Worm (Caenorhabditis elegans) whole organism, late embryonic: ENCODE results near the gene ZK792.7.

ENCODE experiments used
- C38D4.7 ChIP-seq: fragments of 200-800 bp; sonication (Bioruptor generic); optimal IDR thresholded peaks from 2 replicates; lab custom pipeline; 2018; ENCODE audit warnings: mild to moderate bottlenecking, missing genetic modification characterization, moderate library complexity, missing compliant biosample characterization
- F13H6.1 ChIP-seq: sonication (generic microtip); optimal IDR thresholded peaks from 2 replicates; lab custom pipeline; 2016; ENCODE audit warnings: missing genetic modification characterization, missing compliant biosample characterization
- K09A11.1 ChIP-seq: sonication (generic microtip); optimal IDR thresholded peaks from 2 replicates; lab custom pipeline; 2017; ENCODE audit warnings: antibody characterized with exemption, mild to moderate bottlenecking, missing genetic modification characterization, missing compliant biosample characterization; ENCODE audit not compliant: insufficient read depth
- T23F11.4 ChIP-seq: fragments of 200-800 bp; sonication (Bioruptor generic); optimal IDR thresholded peaks from 2 replicates; lab custom pipeline; 2018; ENCODE audit warnings: mild to moderate bottlenecking, missing genetic modification characterization, missing compliant biosample characterization
- Y22D7AL.16 ChIP-seq: sonication (generic microtip); optimal IDR thresholded peaks from 2 replicates; lab custom pipeline; 2016; ENCODE audit warnings: missing genetic modification characterization, missing compliant biosample characterization
- ama-1 ChIP-seq: fragments of 150-350 bp; optimal IDR thresholded peaks from 2 replicates; lab custom pipeline; 2014
- ceh-14 ChIP-seq: sonication (generic microtip); optimal IDR thresholded peaks from 2 replicates; lab custom pipeline; 2016; ENCODE audit warnings: missing genotype, missing genetic modification characterization, missing compliant biosample characterization
- ceh-18 ChIP-seq: sonication (generic microtip); optimal IDR thresholded peaks from 2 replicates; lab custom pipeline; 2016; ENCODE audit warnings: missing genetic modification characterization, missing compliant biosample characterization
- ceh-19 ChIP-seq: fragments of 200-800 bp; sonication (Bioruptor generic); optimal IDR thresholded peaks from 2 replicates; lab custom pipeline; 2018; ENCODE audit warnings: mild to moderate bottlenecking, missing genetic modification characterization, missing compliant biosample characterization
- ceh-2 ChIP-seq: sonication (generic microtip); optimal IDR thresholded peaks from 2 replicates; lab custom pipeline; 2016; ENCODE audit warnings: missing genotype, missing genetic modification characterization, missing compliant biosample characterization
- ceh-22 ChIP-seq: sonication (generic microtip); optimal IDR thresholded peaks from 2 replicates; lab custom pipeline; 2017; ENCODE audit warnings: missing biosample characterization, missing genetic modification characterization
- ceh-30 ChIP-seq: fragments of 150-350 bp; optimal IDR thresholded peaks from 2 replicates; lab custom pipeline; 2014; ENCODE audit warnings: missing biosample characterization, missing genetic modification characterization
- ceh-31 ChIP-seq: sonication (generic microtip); optimal IDR thresholded peaks from 2 replicates; lab custom pipeline; 2016; ENCODE audit warnings: missing genetic modification characterization, missing compliant biosample characterization
- ceh-48 ChIP-seq: sonication (generic microtip); optimal IDR thresholded peaks from 2 replicates; lab custom pipeline; 2016; ENCODE audit warnings: missing genetic modification characterization, inconsistent platforms, missing compliant biosample characterization
- ceh-6 ChIP-seq: fragments of 200-800 bp; sonication (Bioruptor generic); optimal IDR thresholded peaks from 2 replicates; lab custom pipeline; 2018; ENCODE audit warnings: mild to moderate bottlenecking, missing genetic modification characterization, missing compliant biosample characterization
- ceh-9 ChIP-seq: sonication (generic microtip); optimal IDR thresholded peaks from 2 replicates; lab custom pipeline; 2016; ENCODE audit warnings: mild to moderate bottlenecking, missing genetic modification characterization, inconsistent platforms, missing compliant biosample characterization
- dmd-4 ChIP-seq: sonication (generic microtip); optimal IDR thresholded peaks from 2 replicates; lab custom pipeline; 2016; ENCODE audit warnings: borderline replicate concordance, missing genetic modification characterization, missing compliant biosample characterization
- dve-1 ChIP-seq: sonication (generic microtip); optimal IDR thresholded peaks from 2 replicates; lab custom pipeline; 2017; ENCODE audit warnings: antibody characterized with exemption, mild to moderate bottlenecking, missing genetic modification characterization, missing compliant biosample characterization
- elt-2 ChIP-seq: sonication (generic microtip); optimal IDR thresholded peaks from 2 replicates; lab custom pipeline; 2016; ENCODE audit warnings: missing genetic modification reagents, missing genetic modification characterization, missing compliant biosample characterization
- elt-4 ChIP-seq: sonication (generic microtip); optimal IDR thresholded peaks from 2 replicates; lab custom pipeline; 2016; ENCODE audit warnings: missing genetic modification characterization, missing compliant biosample characterization
- fax-1 ChIP-seq: sonication (generic microtip); optimal IDR thresholded peaks from 2 replicates; lab custom pipeline; 2016; ENCODE audit warnings: missing genotype, missing genetic modification characterization, missing compliant biosample characterization
- fkh-6 ChIP-seq: sonication (generic microtip); optimal IDR thresholded peaks from 2 replicates; lab custom pipeline; 2016; ENCODE audit warnings: missing genetic modification characterization, missing compliant biosample characterization
- gmeb-2 ChIP-seq: sonication (generic microtip); optimal IDR thresholded peaks from 2 replicates; lab custom pipeline; 2016; ENCODE audit warnings: missing genetic modification characterization, inconsistent platforms, missing compliant biosample characterization
- hlh-13 ChIP-seq: fragments of 200-800 bp; sonication (Bioruptor generic); optimal IDR thresholded peaks from 2 replicates; lab custom pipeline; 2018; ENCODE audit warnings: mild to moderate bottlenecking, missing genetic modification characterization, missing compliant biosample characterization
- hlh-30 ChIP-seq: sonication (generic microtip); optimal IDR thresholded peaks from 2 replicates; lab custom pipeline; 2017; ENCODE audit warnings: antibody characterized with exemption, missing genetic modification characterization, missing compliant biosample characterization; ENCODE audit not compliant: insufficient read depth
- hlh-8 ChIP-seq: sonication (generic microtip); optimal IDR thresholded peaks from 2 replicates; lab custom pipeline; 2016; ENCODE audit warnings: missing genotype, missing genetic modification characterization, missing compliant biosample characterization
- lin-11 ChIP-seq: fragments of 200-800 bp; sonication (Bioruptor generic); optimal IDR thresholded peaks from 2 replicates; lab custom pipeline; 2018; ENCODE audit warnings: mild to moderate bottlenecking, missing genetic modification characterization, missing compliant biosample characterization
- nfya-1 ChIP-seq: sonication (generic microtip); optimal IDR thresholded peaks from 2 replicates; lab custom pipeline; 2017; ENCODE audit warnings: missing genetic modification characterization, mild to moderate bottlenecking, missing compliant biosample characterization, antibody characterized with exemption, moderate library complexity
- nhr-11 ChIP-seq: fragments of 150-350 bp; optimal IDR thresholded peaks from 2 replicates; lab custom pipeline; 2014; ENCODE audit warnings: missing biosample characterization, missing genetic modification characterization
- npax-4 ChIP-seq: sonication (generic microtip); optimal IDR thresholded peaks from 2 replicates; lab custom pipeline; 2016; ENCODE audit warnings: missing genetic modification characterization, missing compliant biosample characterization
- pag-3 ChIP-seq: sonication (generic microtip); optimal IDR thresholded peaks from 2 replicates; lab custom pipeline; 2016; ENCODE audit warnings: missing compliant biosample characterization, missing genetic modification characterization, borderline replicate concordance
- pat-9 ChIP-seq: fragments of 200-800 bp; sonication (Bioruptor generic); optimal IDR thresholded peaks from 2 replicates; lab custom pipeline; 2018; ENCODE audit warnings: mild to moderate bottlenecking, missing genetic modification characterization, moderate library complexity, missing compliant biosample characterization
- pha-2 ChIP-seq: sonication (generic microtip); optimal IDR thresholded peaks from 2 replicates; lab custom pipeline; 2017; ENCODE audit warnings: mild to moderate bottlenecking, missing genetic modification characterization, missing compliant biosample characterization
- pha-4 ChIP-seq: fragments of 150-350 bp; optimal IDR thresholded peaks from 2 replicates; lab custom pipeline; 2018; ENCODE audit warnings: missing biosample characterization, missing genetic modification reagents, missing genetic modification characterization
- pqm-1 ChIP-seq: sonication (generic microtip); optimal IDR thresholded peaks from 2 replicates; lab custom pipeline; 2016; ENCODE audit warnings: missing genetic modification characterization, missing compliant biosample characterization
- ref-2 ChIP-seq: sonication (generic microtip); optimal IDR thresholded peaks from 2 replicates; lab custom pipeline; 2016; ENCODE audit warnings: missing genetic modification characterization, missing compliant biosample characterization
- rnt-1 ChIP-seq: sonication (generic microtip); optimal IDR thresholded peaks from 2 replicates; lab custom pipeline; 2016; ENCODE audit warnings: missing genetic modification characterization, missing compliant biosample characterization
- tbx-2 ChIP-seq: sonication (generic microtip); optimal IDR thresholded peaks from 2 replicates; lab custom pipeline; 2016; ENCODE audit warnings: missing genetic modification characterization, missing compliant biosample characterization
- ttx-3 ChIP-seq: sonication (generic microtip); optimal IDR thresholded peaks from 2 replicates; lab custom pipeline; 2016; ENCODE audit warnings: missing genetic modification reagents, missing genetic modification characterization, missing compliant biosample characterization
- unc-3 ChIP-seq, 2 experiments: fragments of 200-800 bp in 1 of 2; sonication (Bioruptor generic) in 1 of 2; sonication (generic microtip) in 1 of 2; conservative IDR thresholded peaks in 1 of 2; optimal IDR thresholded peaks in 1 of 2; 2 replicates each; pipeline versions ENCODE4 v1.3.6 to Lab custom; 2016 to 2022; ENCODE audit warnings: missing compliant biosample characterization in 2 of 2, missing genetic modification characterization in 2 of 2, missing genetic modification reagents in 1 of 2
- unc-42 ChIP-seq: sonication (generic microtip); optimal IDR thresholded peaks from 2 replicates; lab custom pipeline; 2016; ENCODE audit warnings: missing genotype, missing genetic modification characterization, missing compliant biosample characterization
- unc-55 ChIP-seq: sonication (generic microtip); optimal IDR thresholded peaks from 2 replicates; lab custom pipeline; 2017; ENCODE audit warnings: missing biosample characterization, missing genetic modification reagents, missing genetic modification characterization
- unc-86 ChIP-seq: sonication (generic microtip); optimal IDR thresholded peaks from 2 replicates; lab custom pipeline; 2016; ENCODE audit warnings: missing genetic modification characterization, missing compliant biosample characterization
- zip-5 ChIP-seq: sonication (generic microtip); optimal IDR thresholded peaks from 2 replicates; lab custom pipeline; 2016; ENCODE audit warnings: missing genetic modification characterization, missing compliant biosample characterization

The ZK792.7 gene

ce11 chrIV:11710331-11710730, 16.1 kb downstream of the ZK792.7 start:
- TF ChIP-seq K09A11.1 (tag; lab: Kevin White, UChicago) (no peak), npax-4 (tag; lab: Kevin White, UChicago) (no peak), unc-3 (GFP tag; conservative IDR thresholded peaks at IDR 0.05; lab: Robert Waterston, UW) (no peak), unc-3 (tag; optimal IDR thresholded peaks at IDR 0.05; lab: Kevin White, UChicago) (no peak), dve-1 (no peak), pha-2 (tag; lab: Kevin White, UChicago) (no peak), ceh-31 (tag; lab: Kevin White, UChicago) (no peak), ceh-18 (peak; percentile 65), ceh-48 (tag; lab: Kevin White, UChicago) (no peak), ref-2 (tag; lab: Kevin White, UChicago) (no peak), pag-3 (no peak), C38D4.7 (GFP tag; lab: Kevin White, UChicago) (no peak), pqm-1 (tag; lab: Kevin White, UChicago) (no peak), zip-5 (tag; lab: Kevin White, UChicago) (no peak), pha-4 (tag; lab: Kevin White, UChicago) (no peak), nfya-1 (tag; lab: Kevin White, UChicago) (peak; percentile 30), fkh-6 (tag; lab: Kevin White, UChicago) (no peak), ceh-22 (tag; lab: Kevin White, UChicago) (no peak), ceh-30 (tag; lab: Kevin White, UChicago) (no peak), lin-11 (tag; lab: Kevin White, UChicago) (no peak), F13H6.1 (tag; lab: Kevin White, UChicago) (no peak), tbx-2 (tag; lab: Kevin White, UChicago) (no peak), hlh-13 (GFP tag; lab: Kevin White, UChicago) (no peak), ttx-3 (tag; lab: Kevin White, UChicago) (no peak), rnt-1 (peak; percentile 2), fax-1 (tag; lab: Kevin White, UChicago) (no peak), ama-1 (no peak), elt-2 (tag; lab: Kevin White, UChicago) (no peak), ceh-9 (tag; lab: Kevin White, UChicago) (no peak), elt-4 (tag; lab: Kevin White, UChicago) (no peak), ceh-2 (tag; lab: Kevin White, UChicago) (no peak), ceh-6 (no peak), unc-42 (tag; lab: Kevin White, UChicago) (no peak), T23F11.4 (GFP tag; lab: Kevin White, UChicago) (no peak), unc-55 (GFP tag; lab: Kevin White, UChicago) (peak; percentile 98)

- no peak for TF ChIP-seq ceh-22 (tag; lab: Kevin White, UChicago)
- TF ChIP-seq hlh-8 (tag; lab: Kevin White, UChicago), result peak; percentile 91
- TF ChIP-seq ceh-14 (tag; lab: Kevin White, UChicago), result no peak
- TF ChIP-seq pat-9 (tag; lab: Kevin White, UChicago), result no peak
- TF ChIP-seq elt-2 (tag; lab: Kevin White, UChicago), result no peak
- no peak for TF ChIP-seq hlh-30 (tag; lab: Kevin White, UChicago)
- TF ChIP-seq ceh-6, result no peak
- TF ChIP-seq unc-86 (tag; lab: Kevin White, UChicago), result no peak
Observed at ce11 chrIV:11713289-11713688, 19.0 kb downstream of the ZK792.7 start.

- TF ChIP-seq Y22D7AL.16 (tag; lab: Kevin White, UChicago), result no peak
- no peak for TF ChIP-seq ceh-14 (tag; lab: Kevin White, UChicago)
- no peak for TF ChIP-seq npax-4 (tag; lab: Kevin White, UChicago)
- TF ChIP-seq ceh-19, result no peak
- no peak for TF ChIP-seq ref-2 (tag; lab: Kevin White, UChicago)
- TF ChIP-seq ceh-22 (tag; lab: Kevin White, UChicago), result no peak
- no peak for TF ChIP-seq dmd-4 (tag; lab: Kevin White, UChicago)
- TF ChIP-seq elt-2 (tag; lab: Kevin White, UChicago), result no peak
- no peak for TF ChIP-seq nfya-1 (tag; lab: Kevin White, UChicago)
- no peak for TF ChIP-seq pha-4 (tag; lab: Kevin White, UChicago)
- no peak for TF ChIP-seq nhr-11 (tag; lab: Kevin White, UChicago)
- no peak for TF ChIP-seq ttx-3 (tag; lab: Kevin White, UChicago)
- no peak for TF ChIP-seq pqm-1 (tag; lab: Kevin White, UChicago)
- no peak for TF ChIP-seq dve-1
- TF ChIP-seq rnt-1, result no peak
- no peak for TF ChIP-seq gmeb-2 (tag; lab: Kevin White, UChicago)
- no peak for TF ChIP-seq unc-55 (GFP tag; lab: Kevin White, UChicago)
- TF ChIP-seq pag-3, result no peak
- TF ChIP-seq unc-3 (GFP tag; conservative IDR thresholded peaks at IDR 0.05; lab: Robert Waterston, UW), result no peak
- TF ChIP-seq unc-3 (tag; optimal IDR thresholded peaks at IDR 0.05; lab: Kevin White, UChicago), result no peak
Observed at ce11 chrIV:11714739-11715138, 20.5 kb downstream of the ZK792.7 start, which contains the start of gene magi-1. TSS of gene magi-1 (plus strand) at chrIV:11715039.
